Fruit fly (Drosophila melanogaster) whole organism, embryonic: Measurements from ENCODE around the gene Naxd.

Source experiments
- Bgb ChIP-seq: fragments of 200-800 bp; sonication (Bioruptor generic); IDR thresholded peaks from 2 replicates; pipeline ENCODE4 v1.3.6; 2022; ENCODE audit warnings: missing biosample characterization, missing genetic modification characterization; ENCODE audit not compliant: partially characterized antibody
- C15 ChIP-seq: fragments of 200-800 bp; sonication (Bioruptor generic); IDR thresholded peaks from 3 replicates; pipeline ENCODE4 v1.3.6; 2022; ENCODE audit warnings: missing biosample characterization, missing genetic modification characterization
- CG10462 ChIP-seq: fragments of 200-800 bp; sonication (Bioruptor generic); optimal IDR thresholded peaks from 2 replicates; lab custom pipeline; 2016; ENCODE audit warnings: missing biosample characterization, missing genetic modification characterization
- CG11085 ChIP-seq: fragments of 200-800 bp; sonication (Bioruptor generic); IDR thresholded peaks from 2 replicates; pipeline ENCODE4 v1.3.6; 2022; ENCODE audit warnings: missing biosample characterization, missing genetic modification characterization
- CG11456 ChIP-seq: fragments of 200-800 bp; sonication (Bioruptor generic); IDR thresholded peaks from 3 replicates; pipeline ENCODE4 v1.3.6; 2022; ENCODE audit warnings: missing biosample characterization, missing genetic modification characterization
- CG11560 ChIP-seq: fragments of 200-800 bp; sonication (Bioruptor generic); IDR thresholded peaks from 3 replicates; pipeline ENCODE4 v1.3.6; 2022; ENCODE audit warnings: missing biosample characterization, missing genetic modification characterization
- CG11723 ChIP-seq: fragments of 200-800 bp; sonication (Bioruptor generic); optimal IDR thresholded peaks from 2 replicates; lab custom pipeline; 2017; ENCODE audit warnings: missing biosample characterization, mild to moderate bottlenecking, missing genetic modification characterization
- CG13123 ChIP-seq: fragments of 200-800 bp; sonication (Bioruptor generic); optimal IDR thresholded peaks from 2 replicates; lab custom pipeline; 2016; ENCODE audit warnings: missing biosample characterization, missing genetic modification characterization
- CG13296 ChIP-seq: fragments of 200-800 bp; sonication (Bioruptor generic); optimal IDR thresholded peaks from 3 replicates; lab custom pipeline; 2018; ENCODE audit warnings: missing biosample characterization, mild to moderate bottlenecking, missing genetic modification characterization
- CG14050 ChIP-seq: fragments of 200-800 bp; sonication (Bioruptor generic); IDR thresholded peaks from 3 replicates; pipeline ENCODE4 v1.3.6; 2022; ENCODE audit warnings: missing biosample characterization, missing genetic modification characterization
- CG14710 ChIP-seq: fragments of 200-800 bp; sonication (Bioruptor generic); optimal IDR thresholded peaks from 3 replicates; lab custom pipeline; 2019; ENCODE audit warnings: missing biosample characterization, mild to moderate bottlenecking, missing genetic modification characterization, moderate library complexity
- CG17385 ChIP-seq: fragments of 200-800 bp; sonication (Bioruptor generic); optimal IDR thresholded peaks from 3 replicates; lab custom pipeline; 2018; ENCODE audit warnings: missing biosample characterization, mild to moderate bottlenecking, missing genetic modification characterization
- CG2202 ChIP-seq: fragments of 200-800 bp; sonication (Bioruptor generic); optimal IDR thresholded peaks from 2 replicates; lab custom pipeline; 2018; ENCODE audit warnings: missing biosample characterization, mild to moderate bottlenecking, missing genetic modification characterization
- CG2875 ChIP-seq: fragments of 200-800 bp; sonication (Bioruptor generic); optimal IDR thresholded peaks from 2 replicates; lab custom pipeline; 2017; ENCODE audit warnings: missing biosample characterization, mild to moderate bottlenecking, missing genetic modification characterization, missing genetic modification reagents
- CG33213 ChIP-seq: fragments of 200-800 bp; sonication (Bioruptor generic); optimal IDR thresholded peaks from 3 replicates; lab custom pipeline; 2016; ENCODE audit warnings: missing biosample characterization, missing genetic modification characterization
- CG34376 ChIP-seq: fragments of 200-800 bp; sonication (Bioruptor generic); optimal IDR thresholded peaks from 2 replicates; lab custom pipeline; 2018; ENCODE audit warnings: missing biosample characterization, mild to moderate bottlenecking, missing genetic modification characterization
- CG6654 ChIP-seq: fragments of 200-800 bp; sonication (Bioruptor generic); optimal IDR thresholded peaks from 2 replicates; lab custom pipeline; 2017; ENCODE audit warnings: missing biosample characterization, mild to moderate bottlenecking, missing genetic modification characterization
- CG6791 ChIP-seq: fragments of 200-800 bp; sonication (Bioruptor generic); IDR thresholded peaks from 3 replicates; pipeline ENCODE4 v1.3.6; 2022; ENCODE audit warnings: missing biosample characterization, missing genetic modification characterization; ENCODE audit not compliant: partially characterized antibody
- CG6854 ChIP-seq: fragments of 200-800 bp; sonication (Bioruptor generic); optimal IDR thresholded peaks from 3 replicates; lab custom pipeline; 2017; ENCODE audit warnings: missing biosample characterization, mild to moderate bottlenecking, missing genetic modification characterization
- CG8924 ChIP-seq: fragments of 200-800 bp; optimal IDR thresholded peaks from 3 replicates; lab custom pipeline; 2019; ENCODE audit warnings: missing biosample characterization, mild to moderate bottlenecking, missing genetic modification characterization, moderate library complexity
- CG9876 ChIP-seq: fragments of 200-800 bp; sonication (Bioruptor generic); optimal IDR thresholded peaks from 2 replicates; lab custom pipeline; 2016; ENCODE audit warnings: missing biosample characterization, missing genetic modification characterization
- Dfd ChIP-seq, 2 experiments: fragments of >200 bp; optimal IDR thresholded peaks; 2 replicates each; lab custom pipeline; 2017; ENCODE audit warnings: missing biosample characterization in 2 of 2, missing genetic modification characterization in 2 of 2
- Fer3 ChIP-seq: fragments of 200-800 bp; sonication (Bioruptor generic); optimal IDR thresholded peaks from 2 replicates; lab custom pipeline; 2018; ENCODE audit warnings: missing biosample characterization, mild to moderate bottlenecking, missing genetic modification characterization, moderate library complexity
- H15 ChIP-seq: fragments of 200-800 bp; sonication (Bioruptor generic); IDR thresholded peaks from 3 replicates; pipeline ENCODE4 v1.3.6; 2022; ENCODE audit warnings: missing biosample characterization, missing genetic modification characterization
- H2.0 ChIP-seq: fragments of 200-800 bp; sonication (Bioruptor generic); IDR thresholded peaks from 2 replicates; pipeline ENCODE4 v1.3.6; 2022; ENCODE audit warnings: missing biosample characterization, missing genetic modification characterization
- Hmx ChIP-seq: fragments of 200-800 bp; sonication (Bioruptor generic); optimal IDR thresholded peaks from 2 replicates; lab custom pipeline; 2016; ENCODE audit warnings: missing biosample characterization, missing genetic modification characterization
- MESR4 ChIP-seq: fragments of 200-800 bp; sonication (Bioruptor generic); optimal IDR thresholded peaks from 2 replicates; lab custom pipeline; 2018; ENCODE audit warnings: missing biosample characterization, mild to moderate bottlenecking, missing genetic modification characterization, moderate library complexity
- Nf-YC ChIP-seq: fragments of 200-800 bp; optimal IDR thresholded peaks from 3 replicates; lab custom pipeline; 2019; ENCODE audit warnings: missing biosample characterization, mild to moderate bottlenecking, missing genetic modification characterization, moderate library complexity
- Opbp ChIP-seq: fragments of 200-800 bp; sonication (Bioruptor generic); IDR thresholded peaks from 3 replicates; pipeline ENCODE4 v1.3.6; 2022; ENCODE audit warnings: missing biosample characterization, missing genetic modification characterization; ENCODE audit not compliant: partially characterized antibody
- Pdp1 ChIP-seq, 2 experiments: fragments of 200-800 bp; sonication (Bioruptor generic); optimal IDR thresholded peaks; 3 replicates each; lab custom pipeline; 2016; ENCODE audit warnings: missing biosample characterization in 2 of 2, missing genetic modification characterization in 2 of 2, mild to moderate bottlenecking in 1 of 2, moderate library complexity in 1 of 2
- Scr ChIP-seq: fragments of 200-800 bp; sonication (Bioruptor generic); IDR thresholded peaks from 2 replicates; pipeline ENCODE4 v1.3.6; 2022; ENCODE audit warnings: missing biosample characterization, missing genetic modification characterization; ENCODE audit not compliant: partially characterized antibody
- Sox100B ChIP-seq: fragments of 200-800 bp; sonication (Bioruptor generic); optimal IDR thresholded peaks from 3 replicates; lab custom pipeline; 2018; ENCODE audit warnings: missing biosample characterization, mild to moderate bottlenecking, missing genetic modification characterization
- Tbp ChIP-seq: fragments of >200 bp; optimal IDR thresholded peaks from 2 replicates; lab custom pipeline; 2018; ENCODE audit warnings: missing biosample characterization, missing genetic modification characterization
- YL-1 ChIP-seq: fragments of 200-800 bp; sonication (Bioruptor generic); optimal IDR thresholded peaks from 3 replicates; lab custom pipeline; 2017; ENCODE audit warnings: missing biosample characterization, mild to moderate bottlenecking, missing genetic modification characterization
- ab ChIP-seq: fragments of 200-800 bp; sonication (Bioruptor generic); optimal IDR thresholded peaks from 2 replicates; lab custom pipeline; 2016; ENCODE audit warnings: missing biosample characterization, missing genetic modification characterization
- bowl ChIP-seq: fragments of 200-800 bp; sonication (Bioruptor generic); IDR thresholded peaks from 2 replicates; pipeline ENCODE4 v1.3.6; 2022; ENCODE audit warnings: missing biosample characterization, missing genetic modification characterization
- chm ChIP-seq: fragments of 200-800 bp; sonication (Bioruptor generic); IDR thresholded peaks from 2 replicates; pipeline ENCODE4 v1.3.6; 2022; ENCODE audit warnings: missing biosample characterization, missing genetic modification characterization
- en ChIP-seq: fragments of 200-800 bp; sonication (Bioruptor generic); optimal IDR thresholded peaks from 2 replicates; lab custom pipeline; 2016; ENCODE audit warnings: missing biosample characterization, missing genetic modification characterization
- gfzf ChIP-seq: fragments of 200-800 bp; sonication (Bioruptor generic); optimal IDR thresholded peaks from 2 replicates; lab custom pipeline; 2016; ENCODE audit warnings: missing biosample characterization, mild to moderate bottlenecking, missing genetic modification characterization, moderate library complexity
- hb ChIP-seq: fragments of 200-800 bp; sonication (Bioruptor generic); IDR thresholded peaks from 3 replicates; pipeline ENCODE4 v1.3.6; 2022; ENCODE audit warnings: missing biosample characterization, missing genetic modification characterization; ENCODE audit not compliant: partially characterized antibody
- hbn ChIP-seq: fragments of 200-800 bp; sonication (Bioruptor generic); IDR thresholded peaks from 2 replicates; pipeline ENCODE4 v1.3.6; 2022; ENCODE audit warnings: missing biosample characterization, missing genetic modification characterization; ENCODE audit not compliant: partially characterized antibody
- inv ChIP-seq: fragments of 200-800 bp; sonication (Bioruptor generic); IDR thresholded peaks from 2 replicates; pipeline ENCODE4 v1.3.6; 2022; ENCODE audit warnings: missing biosample characterization, missing genetic modification characterization; ENCODE audit not compliant: partially characterized antibody
- jing ChIP-seq: fragments of 200-800 bp; sonication (Bioruptor generic); optimal IDR thresholded peaks from 2 replicates; lab custom pipeline; 2018; ENCODE audit warnings: missing biosample characterization, mild to moderate bottlenecking, missing genetic modification characterization
- nmo ChIP-seq: fragments of 200-800 bp; sonication (Bioruptor generic); optimal IDR thresholded peaks from 2 replicates; lab custom pipeline; 2018; ENCODE audit warnings: missing biosample characterization, mild to moderate bottlenecking, missing genetic modification characterization, moderate library complexity
- nom ChIP-seq: fragments of 200-800 bp; sonication (Bioruptor generic); optimal IDR thresholded peaks from 2 replicates; lab custom pipeline; 2017; ENCODE audit warnings: missing biosample characterization, missing genetic modification characterization, mild to moderate bottlenecking, moderate library complexity, missing genetic modification reagents
- pfk ChIP-seq: fragments of 200-800 bp; sonication (Bioruptor generic); optimal IDR thresholded peaks from 2 replicates; lab custom pipeline; 2018; ENCODE audit warnings: missing biosample characterization, mild to moderate bottlenecking, missing genetic modification characterization, moderate library complexity
- psq ChIP-seq: fragments of 200-800 bp; sonication (Bioruptor generic); optimal IDR thresholded peaks from 2 replicates; lab custom pipeline; 2017; ENCODE audit warnings: missing biosample characterization, missing genetic modification characterization
- pum ChIP-seq: fragments of 200-800 bp; sonication (Bioruptor generic); optimal IDR thresholded peaks from 2 replicates; lab custom pipeline; 2016; ENCODE audit warnings: missing biosample characterization, missing genetic modification characterization
- sd ChIP-seq: fragments of 200-800 bp; sonication (Bioruptor generic); optimal IDR thresholded peaks from 3 replicates; lab custom pipeline; 2018; ENCODE audit warnings: missing biosample characterization, mild to moderate bottlenecking, missing genetic modification characterization, moderate library complexity
- slbo ChIP-seq: fragments of 200-800 bp; sonication (Bioruptor generic); IDR thresholded peaks from 2 replicates; pipeline ENCODE4 v1.3.6; 2022; ENCODE audit warnings: missing biosample characterization, missing genetic modification characterization
- z ChIP-seq: fragments of 200-800 bp; sonication (Bioruptor generic); IDR thresholded peaks from 3 replicates; pipeline ENCODE4 v1.3.6; 2022; ENCODE audit warnings: missing biosample characterization, missing genetic modification characterization

Naxd gene

DNA sequence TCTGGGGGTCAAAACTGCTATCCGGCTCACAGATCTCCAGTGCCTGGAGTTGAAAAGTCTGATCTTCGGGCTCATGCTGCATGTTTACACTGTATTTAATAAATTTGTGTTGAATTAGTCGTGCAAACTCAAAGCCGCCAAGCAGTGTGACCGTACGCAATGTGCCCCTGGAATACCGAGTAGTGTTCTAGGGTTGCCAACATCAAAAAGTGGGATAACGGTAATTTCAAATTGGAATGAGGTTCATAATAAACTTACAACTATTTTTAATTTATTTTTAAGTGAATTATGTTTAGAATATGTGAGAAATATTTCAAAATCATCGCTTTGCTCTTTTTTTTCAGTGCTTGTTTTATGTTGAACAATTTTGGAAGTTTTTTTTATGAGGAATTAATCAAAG lies 2.7 kb upstream of the Naxd start, which contains the start of gene Gem2 (continued):
- TF ChIP-seq jing (GFP tag; lab: Kevin White, UChicago): no peak
- TF ChIP-seq gfzf (GFP tag; lab: Kevin White, UChicago): peak; percentile 83
- TF ChIP-seq pfk: no peak
- no peak for TF ChIP-seq CG9876 (GFP tag; lab: Kevin White, UChicago)
- TF ChIP-seq CG11560 (tag; lab: Robert Waterston, UW): no peak
- no peak for TF ChIP-seq CG34376 (GFP tag; lab: Kevin White, UChicago)
- TF ChIP-seq psq (GFP tag; lab: Kevin White, UChicago): no peak
- TF ChIP-seq inv: no peak
- peak; percentile 35 for TF ChIP-seq YL-1
- no peak for TF ChIP-seq CG2202 (tag; lab: Kevin White, UChicago)
- no peak for TF ChIP-seq CG2875 (GFP tag; lab: Kevin White, UChicago)
- peak; percentile 20; the same call in 1 of the 3 replicates for TF ChIP-seq Opbp (GFP tag; lab: Robert Waterston, UW)
- TF ChIP-seq CG11456 (GFP tag; lab: Robert Waterston, UW): no peak
- no peak for TF ChIP-seq z (GFP tag; lab: Robert Waterston, UW)
- peak in 1 of 2 experiments; percentile 10 for TF ChIP-seq Pdp1 (GFP tag; optimal IDR thresholded peaks at IDR 0.05; lab: Kevin White, UChicago)
- no peak for TF ChIP-seq nom (GFP tag; lab: Kevin White, UChicago)
- TF ChIP-seq CG17385 (GFP tag; lab: Kevin White, UChicago): no peak
- no peak for TF ChIP-seq CG11723
- TF ChIP-seq Tbp (GFP tag; lab: Kevin White, UChicago): no peak
- TF ChIP-seq slbo (GFP tag; lab: Robert Waterston, UW): no peak; the same call in 1 of the 2 replicates
- TF ChIP-seq H2.0 (GFP tag; lab: Robert Waterston, UW): 0 out of 2 replicates have a peak, but pooled peaks have one; percentile 4
- TF ChIP-seq Dfd (GFP tag; optimal IDR thresholded peaks at IDR 0.05; lab: Kevin White, UChicago): no peak
- TF ChIP-seq ab (GFP tag; lab: Kevin White, UChicago): no peak
- no peak for TF ChIP-seq CG13296
- TF ChIP-seq sd (tag; lab: Kevin White, UChicago): no peak
- no peak for TF ChIP-seq bowl (GFP tag; lab: Robert Waterston, UW)
- TF ChIP-seq Nf-YC: no peak
- no peak for TF ChIP-seq CG6854 (GFP tag; lab: Kevin White, UChicago)
- no peak for TF ChIP-seq pum (GFP tag; lab: Kevin White, UChicago)
- no peak for TF ChIP-seq chm (GFP tag; lab: Robert Waterston, UW)
- peak; percentile 17 for TF ChIP-seq MESR4 (GFP tag; lab: Kevin White, UChicago)
- no peak for TF ChIP-seq Scr
- TF ChIP-seq nmo (GFP tag; lab: Kevin White, UChicago): peak; percentile 13
- TF ChIP-seq hbn (GFP tag; lab: Robert Waterston, UW): no peak
- no peak for TF ChIP-seq CG11085 (GFP tag; lab: Robert Waterston, UW)
- TF ChIP-seq H15: no peak
- peak; percentile 21 for TF ChIP-seq CG33213 (GFP tag; lab: Kevin White, UChicago)
- no peak for TF ChIP-seq Fer3 (tag; lab: Kevin White, UChicago)
- no peak for TF ChIP-seq CG14050
- no peak for TF ChIP-seq CG6654 (GFP tag; lab: Kevin White, UChicago)
- TF ChIP-seq CG14710 (tag; lab: Kevin White, UChicago): peak; percentile 42
- no peak for TF ChIP-seq en (GFP tag; lab: Kevin White, UChicago)
- no peak for TF ChIP-seq Sox100B (GFP tag; lab: Kevin White, UChicago)
- TF ChIP-seq CG10462 (GFP tag; lab: Kevin White, UChicago): peak; percentile 30
- peak; percentile 40 for TF ChIP-seq Bgb (GFP tag; lab: Robert Waterston, UW)
- no peak for TF ChIP-seq C15 (GFP tag; lab: Robert Waterston, UW)
- no peak for TF ChIP-seq Hmx
- no peak for TF ChIP-seq CG13123 (GFP tag; lab: Kevin White, UChicago)
- TF ChIP-seq CG8924 (tag; lab: Kevin White, UChicago): no peak
- no peak for TF ChIP-seq hb (GFP tag; lab: Robert Waterston, UW)
- TF ChIP-seq CG6791 (GFP tag; lab: Robert Waterston, UW): 0 out of 3 replicates have a peak, but pooled peaks have one; percentile 21
